Worm (Caenorhabditis elegans) whole organism, L4 larva: ENCODE results near the gene F17C11.2.
A peak's percentile ranks its signal among the peaks of the same experiment; 100 is the strongest.

ENCODE experiments used
- D1046.2 ChIP-seq: fragments of 200-800 bp; sonication (Bioruptor generic); IDR thresholded peaks from 2 replicates; pipeline ENCODE4 v1.3.6; 2022; ENCODE audit warnings: missing genetic modification characterization, missing compliant biosample characterization
- F10B5.3 ChIP-seq: sonication (generic microtip); optimal IDR thresholded peaks from 2 replicates; lab custom pipeline; 2016; ENCODE audit warnings: mild to moderate bottlenecking, missing genetic modification characterization, missing compliant biosample characterization
- F37D6.2 ChIP-seq: sonication (generic microtip); optimal IDR thresholded peaks from 2 replicates; lab custom pipeline; 2016; ENCODE audit warnings: mild to moderate bottlenecking, missing genetic modification characterization, missing compliant biosample characterization
- F44E2.7 ChIP-seq: fragments of 200-800 bp; sonication (Bioruptor generic); IDR thresholded peaks from 2 replicates; pipeline ENCODE4 v2.1.2; 2022; ENCODE audit warnings: missing genetic modification characterization, missing compliant biosample characterization
- F49E8.2 ChIP-seq: sonication (generic microtip); optimal IDR thresholded peaks from 2 replicates; lab custom pipeline; 2016; ENCODE audit warnings: missing compliant biosample characterization, mild to moderate bottlenecking, missing genetic modification characterization, borderline replicate concordance
- T20F7.1 ChIP-seq: fragments of 200-800 bp; sonication (Bioruptor generic); optimal IDR thresholded peaks from 2 replicates; lab custom pipeline; 2018; ENCODE audit warnings: mild to moderate bottlenecking, missing genetic modification characterization, missing compliant biosample characterization
- T26A8.4 ChIP-seq: fragments of 200-800 bp; sonication (Bioruptor generic); IDR thresholded peaks from 2 replicates; pipeline ENCODE4 v1.3.6; 2022; ENCODE audit warnings: missing genetic modification characterization, missing compliant biosample characterization
- Y48G9A.11 ChIP-seq: fragments of 200-800 bp; sonication (Bioruptor generic); IDR thresholded peaks from 2 replicates; pipeline ENCODE4 v1.3.6; 2022; ENCODE audit warnings: missing genetic modification reagents, missing genetic modification characterization, missing compliant biosample characterization
- Y5F2A.4 ChIP-seq: fragments of 200-800 bp; sonication (Bioruptor generic); optimal IDR thresholded peaks from 2 replicates; lab custom pipeline; 2018; ENCODE audit warnings: mild to moderate bottlenecking, missing genetic modification characterization, missing compliant biosample characterization
- Y75B8A.6 ChIP-seq: fragments of 200-800 bp; sonication (Bioruptor generic); IDR thresholded peaks from 2 replicates; pipeline ENCODE4 v1.3.6; 2022; ENCODE audit warnings: missing genetic modification reagents, missing genetic modification characterization, missing compliant biosample characterization
- aha-1 ChIP-seq: fragments of 150-350 bp; peaks from one replicate; lab custom pipeline; 2014; ENCODE audit warnings: missing biosample characterization, missing genetic modification characterization
- ceh-20 ChIP-seq: fragments of 200-800 bp; sonication (Bioruptor generic); IDR thresholded peaks from 2 replicates; pipeline ENCODE4 v1.3.6; 2022; ENCODE audit warnings: missing genetic modification reagents, missing genetic modification characterization, missing compliant biosample characterization
- ceh-44 ChIP-seq: fragments of 200-800 bp; sonication (Bioruptor generic); IDR thresholded peaks from 2 replicates; pipeline ENCODE4 v1.3.6; 2022; ENCODE audit warnings: missing genetic modification reagents, missing genetic modification characterization, missing compliant biosample characterization
- ceh-62 ChIP-seq: sonication (generic microtip); optimal IDR thresholded peaks from 2 replicates; lab custom pipeline; 2017; ENCODE audit warnings: missing biosample characterization, missing genetic modification characterization
- ceh-82 ChIP-seq: sonication (generic microtip); optimal IDR thresholded peaks from 2 replicates; lab custom pipeline; 2017; ENCODE audit warnings: missing biosample characterization, missing genetic modification characterization
- daf-19 ChIP-seq: fragments of 200-800 bp; sonication (Bioruptor generic); conservative IDR thresholded peaks from 2 replicates; pipeline ENCODE4 v1.3.6; 2022; ENCODE audit warnings: missing genetic modification characterization, missing compliant biosample characterization
- daf-8 ChIP-seq: fragments of 200-800 bp; sonication (Bioruptor generic); IDR thresholded peaks from 2 replicates; pipeline ENCODE4 v1.3.6; 2022; ENCODE audit warnings: missing genetic modification characterization, missing compliant biosample characterization
- dmd-6 ChIP-seq: fragments of 200-800 bp; sonication (Bioruptor generic); IDR thresholded peaks from 2 replicates; pipeline ENCODE4 v1.3.6; 2022; ENCODE audit warnings: missing genetic modification reagents, missing genetic modification characterization, missing compliant biosample characterization
- dmd-8 ChIP-seq: fragments of 200-800 bp; sonication (Bioruptor generic); IDR thresholded peaks from 2 replicates; pipeline ENCODE4 v1.3.6; 2022; ENCODE audit warnings: missing genetic modification characterization, missing compliant biosample characterization
- duxl-1 ChIP-seq: sonication (generic microtip); optimal IDR thresholded peaks from 2 replicates; lab custom pipeline; 2016; ENCODE audit warnings: mild to moderate bottlenecking, missing genetic modification characterization, moderate library complexity, missing compliant biosample characterization; ENCODE audit not compliant: poor library complexity
- dve-1 ChIP-seq: sonication (generic microtip); optimal IDR thresholded peaks from 2 replicates; lab custom pipeline; 2017; ENCODE audit warnings: antibody characterized with exemption, mild to moderate bottlenecking, missing genetic modification characterization, missing compliant biosample characterization; ENCODE audit not compliant: insufficient read depth
- fkh-10 ChIP-seq: fragments of 150-350 bp; optimal IDR thresholded peaks from 2 replicates; lab custom pipeline; 2014; ENCODE audit warnings: missing biosample characterization, missing genetic modification reagents, missing genetic modification characterization
- fos-1 ChIP-seq: fragments of 150-350 bp; optimal IDR thresholded peaks from 2 replicates; lab custom pipeline; 2014; ENCODE audit warnings: missing biosample characterization, missing genetic modification characterization
- jun-1 ChIP-seq: fragments of 150-350 bp; optimal IDR thresholded peaks from 2 replicates; lab custom pipeline; 2014; ENCODE audit warnings: missing biosample characterization, missing genetic modification reagents, missing genetic modification characterization
- lin-1 ChIP-seq: fragments of 200-800 bp; sonication (Bioruptor generic); IDR thresholded peaks from 2 replicates; pipeline ENCODE4 v1.3.6; 2022; ENCODE audit warnings: missing genetic modification reagents, missing genetic modification characterization, missing compliant biosample characterization
- lin-15B ChIP-seq: fragments of 150-350 bp; sonication (generic microtip); optimal IDR thresholded peaks from 3 replicates; lab custom pipeline; 2014; ENCODE audit warnings: missing biosample characterization, missing genetic modification characterization
- lin-29 ChIP-seq: fragments of 200-800 bp; sonication (Bioruptor generic); IDR thresholded peaks from 2 replicates; pipeline ENCODE4 v1.3.6; 2022; ENCODE audit warnings: missing genetic modification reagents, missing genetic modification characterization, missing compliant biosample characterization
- lin-38 ChIP-seq: fragments of 200-800 bp; sonication (Bioruptor generic); IDR thresholded peaks from 2 replicates; pipeline ENCODE4 v1.3.6; 2022; ENCODE audit warnings: missing genetic modification reagents, missing genetic modification characterization, missing compliant biosample characterization
- madf-5 ChIP-seq, 2 experiments: fragments of 200-800 bp; sonication (Bioruptor generic); IDR thresholded peaks; 2 replicates each; pipeline ENCODE4 v1.3.6; 2022; ENCODE audit warnings: missing compliant biosample characterization in 2 of 2, missing genetic modification characterization in 2 of 2
- mep-1 ChIP-seq: fragments of 150-350 bp; sonication (generic microtip); optimal IDR thresholded peaks from 3 replicates; lab custom pipeline; 2014; ENCODE audit warnings: missing biosample characterization, missing genetic modification characterization
- mes-2 ChIP-seq: sonication (generic microtip); optimal IDR thresholded peaks from 2 replicates; lab custom pipeline; 2016; ENCODE audit warnings: missing genotype, mild to moderate bottlenecking, missing genetic modification characterization, missing compliant biosample characterization; ENCODE audit not compliant: poor library complexity, severe bottlenecking
- mxl-2 ChIP-seq: fragments of 200-800 bp; sonication (Bioruptor generic); conservative IDR thresholded peaks from 2 replicates; pipeline ENCODE4 v1.3.6; 2022; ENCODE audit warnings: missing genetic modification reagents, missing genetic modification characterization, missing compliant biosample characterization
- mxl-3 ChIP-seq: fragments of 200-800 bp; sonication (Bioruptor generic); optimal IDR thresholded peaks from 2 replicates; lab custom pipeline; 2018; ENCODE audit warnings: mild to moderate bottlenecking, missing genetic modification characterization, missing compliant biosample characterization
- nhr-102 ChIP-seq: sonication (generic microtip); optimal IDR thresholded peaks from 2 replicates; lab custom pipeline; 2016; ENCODE audit warnings: mild to moderate bottlenecking, missing genetic modification characterization, moderate library complexity, missing compliant biosample characterization
- nhr-11 ChIP-seq: fragments of 150-350 bp; optimal IDR thresholded peaks from 2 replicates; lab custom pipeline; 2014; ENCODE audit warnings: missing biosample characterization, missing genetic modification characterization
- nhr-237 ChIP-seq: sonication (generic microtip); optimal IDR thresholded peaks from 2 replicates; lab custom pipeline; 2017; ENCODE audit warnings: missing biosample characterization, missing genetic modification characterization
- nhr-25 ChIP-seq: sonication (generic microtip); optimal IDR thresholded peaks from 2 replicates; lab custom pipeline; 2017; ENCODE audit warnings: missing genetic modification characterization, mild to moderate bottlenecking, missing compliant biosample characterization, antibody characterized with exemption, moderate library complexity, borderline replicate concordance; ENCODE audit not compliant: insufficient read depth
- nhr-76 ChIP-seq: fragments of 150-350 bp; optimal IDR thresholded peaks from 2 replicates; lab custom pipeline; 2014; ENCODE audit warnings: missing biosample characterization, missing genetic modification characterization
- nhr-77 ChIP-seq: fragments of 150-350 bp; optimal IDR thresholded peaks from 2 replicates; lab custom pipeline; 2014; ENCODE audit warnings: missing biosample characterization, missing genetic modification characterization
- rbr-2 ChIP-seq: sonication (generic microtip); optimal IDR thresholded peaks from 2 replicates; lab custom pipeline; 2016; ENCODE audit warnings: missing genotype, missing genetic modification characterization, missing compliant biosample characterization
- snpc-4 ChIP-seq: fragments of 150-350 bp; optimal IDR thresholded peaks from 2 replicates; lab custom pipeline; 2014; ENCODE audit warnings: missing biosample characterization, missing genetic modification characterization
- spr-1 ChIP-seq: sonication (generic microtip); optimal IDR thresholded peaks from 2 replicates; lab custom pipeline; 2016; ENCODE audit warnings: mild to moderate bottlenecking, missing genetic modification characterization, missing compliant biosample characterization
- spr-3 ChIP-seq: fragments of 200-800 bp; sonication (Bioruptor generic); optimal IDR thresholded peaks from 2 replicates; lab custom pipeline; 2018; ENCODE audit warnings: mild to moderate bottlenecking, missing genetic modification characterization, missing compliant biosample characterization
- tra-1 ChIP-seq: fragments of 200-800 bp; sonication (Bioruptor generic); IDR thresholded peaks from 2 replicates; pipeline ENCODE4 v1.3.6; 2022; ENCODE audit warnings: missing genetic modification reagents, missing genetic modification characterization, missing compliant biosample characterization
- unc-130 ChIP-seq: sonication (generic microtip); optimal IDR thresholded peaks from 2 replicates; lab custom pipeline; 2016; ENCODE audit warnings: missing genetic modification reagents, missing genetic modification characterization, missing compliant biosample characterization
- unc-39 ChIP-seq: sonication (generic microtip); optimal IDR thresholded peaks from 2 replicates; lab custom pipeline; 2017; ENCODE audit warnings: missing biosample characterization, missing genetic modification characterization
- vab-7 ChIP-seq: fragments of 200-800 bp; sonication (Bioruptor generic); IDR thresholded peaks from 2 replicates; pipeline ENCODE4 v1.3.6; 2022; ENCODE audit warnings: missing genetic modification reagents, missing genetic modification characterization, missing compliant biosample characterization
- zag-1 ChIP-seq: fragments of 150-350 bp; optimal IDR thresholded peaks from 2 replicates; lab custom pipeline; 2014; ENCODE audit warnings: missing biosample characterization, missing genetic modification characterization
- zfp-3 ChIP-seq: fragments of 200-800 bp; sonication (Bioruptor generic); conservative IDR thresholded peaks from 2 replicates; pipeline ENCODE4 v1.3.6; 2022; ENCODE audit warnings: missing genetic modification reagents, missing genetic modification characterization, missing compliant biosample characterization
- zip-2 ChIP-seq: fragments of 150-350 bp; optimal IDR thresholded peaks from 2 replicates; lab custom pipeline; 2014; ENCODE audit warnings: missing biosample characterization, missing genetic modification characterization
- ztf-11 ChIP-seq: fragments of 150-350 bp; optimal IDR thresholded peaks from 2 replicates; lab custom pipeline; 2014; ENCODE audit warnings: missing biosample characterization, missing genetic modification characterization
- ztf-7 ChIP-seq: fragments of 150-350 bp; optimal IDR thresholded peaks from 2 replicates; lab custom pipeline; 2014; ENCODE audit warnings: missing biosample characterization, missing genetic modification characterization

F17C11.2 gene

ce11 chrV:10965501-10965900, 17.5 kb downstream of the F17C11.2 start, which contains the start of the genes ctf-4 and eef-1G (continued):
- TF ChIP-seq rbr-2 (tag; lab: Kevin White, UChicago): peak; percentile 95
- TF ChIP-seq spr-1: peak; percentile 88
- peak; percentile 99 for TF ChIP-seq lin-38
- peak; percentile 85; the same call in 1 of the 2 replicates for TF ChIP-seq tra-1
- peak; percentile 86 for TF ChIP-seq F37D6.2 (tag; lab: Kevin White, UChicago)
- TF ChIP-seq daf-19 (GFP tag; lab: Robert Waterston, UW): no peak
- peak; percentile 79 for TF ChIP-seq F10B5.3
- TF ChIP-seq zip-2 (tag; lab: Kevin White, UChicago): peak; percentile 64
- TF ChIP-seq duxl-1: peak; percentile 92
- no peak for TF ChIP-seq mxl-2 (GFP tag; lab: Robert Waterston, UW)
- TF ChIP-seq nhr-77 (tag; lab: Kevin White, UChicago): peak; percentile 98
- TF ChIP-seq F49E8.2: peak; percentile 51
- TF ChIP-seq dmd-6 (GFP tag; lab: Robert Waterston, UW): peak; percentile 98
- peak; percentile 18 for TF ChIP-seq nhr-76
- TF ChIP-seq ztf-11: no peak
- TF ChIP-seq ceh-20: peak; percentile 94
- peak; percentile 96 for TF ChIP-seq nhr-102 (tag; lab: Kevin White, UChicago)
- TF ChIP-seq T20F7.1: peak; percentile 91
- TF ChIP-seq ceh-62 (tag; lab: Kevin White, UChicago): no peak
- peak; percentile 7; the same call in 1 of the 2 replicates for TF ChIP-seq Y48G9A.11 (GFP tag; lab: Robert Waterston, UW)
- TF ChIP-seq nhr-25 (tag; lab: Kevin White, UChicago): peak; percentile 97
- TF ChIP-seq F44E2.7 (GFP tag; lab: Robert Waterston, UW): no peak
- no peak for TF ChIP-seq D1046.2
- peak; percentile 98 for TF ChIP-seq mep-1 (tag; lab: Kevin White, UChicago)
- TF ChIP-seq lin-1 (GFP tag; lab: Robert Waterston, UW): peak; percentile 94
- TF ChIP-seq vab-7: peak; percentile 64
- TF ChIP-seq Y5F2A.4: peak; percentile 28
- TF ChIP-seq mxl-3: peak; percentile 87
- no peak for TF ChIP-seq ceh-44 (GFP tag; lab: Robert Waterston, UW)
- TF ChIP-seq jun-1 (tag; lab: Kevin White, UChicago): peak; percentile 84
- TF ChIP-seq aha-1 (tag; lab: Kevin White, UChicago): peak; percentile 99
- no peak for TF ChIP-seq ceh-82
- no peak for TF ChIP-seq zag-1 (tag; lab: Kevin White, UChicago)
- peak; percentile 87 for TF ChIP-seq fkh-10 (GFP tag; lab: Kevin White, UChicago)
- no peak for TF ChIP-seq ztf-7 (tag; lab: Kevin White, UChicago)
- TF ChIP-seq dmd-8: peak; percentile 34; the same call in 1 of the 2 replicates
- no peak for TF ChIP-seq unc-39 (tag; lab: Kevin White, UChicago)
- peak; percentile 77 for TF ChIP-seq lin-15B (tag; lab: Kevin White, UChicago)
- TF ChIP-seq nhr-237: peak; percentile 12
- TF ChIP-seq unc-130 (GFP tag; lab: Kevin White, UChicago): peak; percentile 84
- peak; percentile 98 for TF ChIP-seq dve-1 (tag; lab: Kevin White, UChicago)
- TF ChIP-seq spr-3 (GFP tag; lab: Kevin White, UChicago): peak; percentile 66
- peak; percentile 95 for TF ChIP-seq T26A8.4 (GFP tag; lab: Robert Waterston, UW)
- peak; percentile 86 for TF ChIP-seq lin-29 (GFP tag; lab: Robert Waterston, UW)
- peak; percentile 40 for TF ChIP-seq fos-1 (tag; lab: Kevin White, UChicago)
- TF ChIP-seq madf-5 (GFP tag; IDR thresholded peaks at IDR 0.05; lab: Robert Waterston, UW): no peak
- TF ChIP-seq daf-8 (GFP tag; lab: Robert Waterston, UW): no peak
- TF ChIP-seq nhr-11 (tag; lab: Kevin White, UChicago): peak; percentile 98
- peak; percentile 73; the same call in 1 of the 2 replicates for TF ChIP-seq Y75B8A.6
- TF ChIP-seq zfp-3: peak; percentile 83
- peak; percentile 93 for TF ChIP-seq mes-2 (tag; lab: Kevin White, UChicago)
- peak; percentile 32 for TF ChIP-seq snpc-4 (tag; lab: Kevin White, UChicago)
